Fruit fly (Drosophila melanogaster): Measurements from ENCODE around the gene spz.

dm6 chr3R:27076618-27077017, 6.7 kb upstream of the spz start:
- TF ChIP-seq CG8478 (optimal IDR thresholded peaks at IDR 0.05) (no peak), CTCF (optimal IDR thresholded peaks at IDR 0.05) (no peak)

All from S2 (cell line).